Worm (Caenorhabditis elegans): Measurements from ENCODE around the gene ZK418.6.

Gene ZK418.6

DNA sequence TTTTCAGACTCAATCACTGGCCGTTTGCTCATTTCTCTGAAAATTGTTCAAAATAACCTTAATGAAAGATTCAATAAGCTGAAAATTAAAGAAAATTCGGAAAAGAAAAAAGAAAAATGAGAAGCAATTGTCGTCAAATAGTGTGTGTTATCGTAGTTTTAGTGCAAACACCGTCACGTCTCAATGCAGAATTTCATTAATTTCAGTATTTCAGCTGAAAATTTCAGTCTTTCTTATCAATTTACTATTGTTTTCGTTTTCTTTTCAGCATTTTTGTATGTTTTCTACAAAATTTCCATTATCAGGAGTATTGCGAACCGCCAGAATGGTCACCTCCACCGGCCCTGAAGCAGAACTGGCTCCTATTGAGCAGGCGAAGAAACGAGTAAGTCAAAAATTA, 44.2 kb upstream of the ZK418.6 start, which contains the start of the genes B0280.9 and rpia-1 (continued):
- no peak for TF ChIP-seq T26A8.4 (GFP tag; IDR thresholded peaks at IDR 0.05)
- no peak for TF ChIP-seq snpc-1.2 (GFP tag; IDR thresholded peaks at IDR 0.05)
- no peak for TF ChIP-seq lim-7 (GFP tag; IDR thresholded peaks at IDR 0.05)
- TF ChIP-seq daf-16 (GFP tag; optimal IDR thresholded peaks at IDR 0.05) = no peak
- peak; percentile 72 for TF ChIP-seq daf-16 (tag; optimal IDR thresholded peaks at IDR 0.05)
- TF ChIP-seq T20F7.1 (GFP tag; optimal IDR thresholded peaks at IDR 0.05) = no peak
- TF ChIP-seq spr-3 (GFP tag; optimal IDR thresholded peaks at IDR 0.05) = no peak
- no peak for TF ChIP-seq dmd-9 (GFP tag; IDR thresholded peaks at IDR 0.05)
- no peak for TF ChIP-seq arid-1 (GFP tag; conservative IDR thresholded peaks at IDR 0.05)
- no peak for TF ChIP-seq mxl-2 (GFP tag; conservative IDR thresholded peaks at IDR 0.05)
- TF ChIP-seq tag-97 (GFP tag; IDR thresholded peaks at IDR 0.05) = no peak
- no peak for TF ChIP-seq ceh-20 (GFP tag; IDR thresholded peaks at IDR 0.05)
- TF ChIP-seq nhr-28 (tag; optimal IDR thresholded peaks at IDR 0.05) = peak; percentile 6
- TF ChIP-seq D1046.2 (GFP tag; IDR thresholded peaks at IDR 0.05) = no peak
- TF ChIP-seq set-16 (GFP tag; IDR thresholded peaks at IDR 0.05) = no peak
- TF ChIP-seq ceh-44 (GFP tag; IDR thresholded peaks at IDR 0.05) = no peak
- no peak for TF ChIP-seq nhr-25 (tag; optimal IDR thresholded peaks at IDR 0.05; ENCODE audit: borderline replicate concordance, insufficient read depth)
- TF ChIP-seq saeg-2 (GFP tag; IDR thresholded peaks at IDR 0.05) = no peak
- no peak for TF ChIP-seq lin-38 (GFP tag; IDR thresholded peaks at IDR 0.05)
- TF ChIP-seq rbr-2 (tag; optimal IDR thresholded peaks at IDR 0.05) = no peak
- TF ChIP-seq ceh-28 (tag; optimal IDR thresholded peaks at IDR 0.05) = no peak
- TF ChIP-seq attf-4 (tag; optimal IDR thresholded peaks at IDR 0.05) = no peak
- no peak for TF ChIP-seq ZK337.2 (GFP tag; IDR thresholded peaks at IDR 0.05)
- TF ChIP-seq unc-130 (GFP tag; optimal IDR thresholded peaks at IDR 0.05) = no peak
- no peak for TF ChIP-seq dmd-8 (GFP tag; IDR thresholded peaks at IDR 0.05)
- TF ChIP-seq nhr-237 (tag; optimal IDR thresholded peaks at IDR 0.05) = no peak
- no peak for TF ChIP-seq nhr-11 (tag; optimal IDR thresholded peaks at IDR 0.05)
- no peak for TF ChIP-seq zip-2 (tag; optimal IDR thresholded peaks at IDR 0.05)
- no peak for TF ChIP-seq egl-27 (tag; optimal IDR thresholded peaks at IDR 0.05)
- no peak for TF ChIP-seq spr-1 (tag; optimal IDR thresholded peaks at IDR 0.05)
- no peak for TF ChIP-seq mxl-3 (GFP tag; optimal IDR thresholded peaks at IDR 0.05)
- no peak for TF ChIP-seq ctbp-1 (GFP tag; IDR thresholded peaks at IDR 0.05)
- TF ChIP-seq gei-8 (GFP tag; optimal IDR thresholded peaks at IDR 0.05) = no peak
- TF ChIP-seq F10B5.3 (tag; optimal IDR thresholded peaks at IDR 0.05) = no peak
- TF ChIP-seq zfp-2 (tag; optimal IDR thresholded peaks at IDR 0.05) = no peak
- TF ChIP-seq daf-12 (tag; optimal IDR thresholded peaks at IDR 0.05) = no peak
- no peak for TF ChIP-seq aly-2 (tag; optimal IDR thresholded peaks at IDR 0.05)
- TF ChIP-seq ama-1 (optimal IDR thresholded peaks at IDR 0.05) = no peak
- TF ChIP-seq skn-1 (tag; optimal IDR thresholded peaks at IDR 0.05) = no peak
- no peak for TF ChIP-seq Y105C5A.15 (GFP tag; IDR thresholded peaks at IDR 0.05)
- TF ChIP-seq fkh-10 (GFP tag; optimal IDR thresholded peaks at IDR 0.05) = no peak
- no peak for TF ChIP-seq ces-1 (GFP tag; optimal IDR thresholded peaks at IDR 0.05)
- TF ChIP-seq ztf-11 (tag; optimal IDR thresholded peaks at IDR 0.05) = no peak
- TF ChIP-seq pqm-1 (tag; optimal IDR thresholded peaks at IDR 0.05) = peak; percentile 23
- TF ChIP-seq lin-15B (tag; optimal IDR thresholded peaks at IDR 0.05) = no peak
- TF ChIP-seq vab-7 (GFP tag; IDR thresholded peaks at IDR 0.05) = no peak
- TF ChIP-seq tra-1 (GFP tag; IDR thresholded peaks at IDR 0.05) = no peak
- no peak for TF ChIP-seq nhr-102 (tag; optimal IDR thresholded peaks at IDR 0.05)
- no peak for TF ChIP-seq lin-29 (GFP tag; IDR thresholded peaks at IDR 0.05)
- TF ChIP-seq ztf-7 (tag; optimal IDR thresholded peaks at IDR 0.05) = peak; percentile 5
- no peak for TF ChIP-seq nhr-76 (tag; optimal IDR thresholded peaks at IDR 0.05)
- TF ChIP-seq aha-1 (tag) = peak; percentile 79
- TF ChIP-seq Y48G9A.11 (GFP tag; IDR thresholded peaks at IDR 0.05) = no peak
- TF ChIP-seq nhr-41 (GFP tag; IDR thresholded peaks at IDR 0.05) = no peak
- peak; percentile 25 for TF ChIP-seq mep-1 (tag; optimal IDR thresholded peaks at IDR 0.05)
